Fruit fly (Drosophila melanogaster) whole organism: ENCODE results near the gene Scgalpha.

ENCODE experiments used
- CG8478 ChIP-seq: fragments of >200 bp; optimal IDR thresholded peaks from 2 replicates; lab custom pipeline; 2018; ENCODE audit warnings: inconsistent platforms
- EcR ChIP-seq, 2 experiments: fragments of >200 bp; optimal IDR thresholded peaks; 2 replicates each; lab custom pipeline; 2017; ENCODE audit warnings: missing biosample characterization in 2 of 2, missing genetic modification characterization in 2 of 2, missing genetic modification reagents in 2 of 2
- psq ChIP-seq: fragments of >200 bp; optimal IDR thresholded peaks from 2 replicates; lab custom pipeline; 2017
- usp ChIP-seq: fragments of >200 bp; optimal IDR thresholded peaks from 2 replicates; lab custom pipeline; 2017; ENCODE audit warnings: missing biosample characterization, missing genetic modification characterization, mixed read lengths

DNA sequence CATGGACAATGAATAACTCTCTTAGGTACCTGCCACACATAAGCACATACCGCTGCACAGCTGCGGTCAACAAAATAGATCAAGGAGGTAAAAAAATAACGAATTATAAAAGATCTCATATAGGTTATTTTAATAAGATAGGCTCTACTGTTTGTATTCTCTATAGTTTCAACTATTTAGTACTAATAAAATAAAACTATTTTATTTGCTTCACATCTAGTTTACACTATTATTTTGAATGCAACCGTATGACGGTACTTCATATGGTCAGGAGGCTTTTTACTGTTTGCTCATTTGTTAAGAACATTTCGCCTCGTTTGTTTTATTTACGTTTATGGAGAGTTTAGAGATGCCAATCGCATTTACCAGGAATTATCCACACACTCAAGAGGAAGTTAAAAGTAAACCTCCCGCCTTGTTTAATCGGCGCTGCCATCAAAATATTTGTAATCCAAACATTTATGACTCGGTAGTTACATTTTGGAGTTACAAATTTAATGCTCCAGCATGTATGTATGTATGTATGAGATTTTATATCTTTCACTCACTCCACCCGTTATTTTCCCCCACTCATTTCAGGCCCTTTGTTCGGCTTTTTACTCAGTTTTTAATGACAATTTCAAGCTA lies 28.2 kb upstream of the Scgalpha start:
- no peak for TF ChIP-seq psq (lab: Kevin White, UChicago)
- TF ChIP-seq CG8478 (lab: Kevin White, UChicago), result no peak
- TF ChIP-seq EcR (GFP tag; optimal IDR thresholded peaks at IDR 0.05; lab: Kevin White, UChicago), result no peak
- TF ChIP-seq usp (GFP tag; lab: Kevin White, UChicago), result no peak
